Fruit fly (Drosophila melanogaster): Measurements from ENCODE around the gene yellow-f.

Gene yellow-f

DNA sequence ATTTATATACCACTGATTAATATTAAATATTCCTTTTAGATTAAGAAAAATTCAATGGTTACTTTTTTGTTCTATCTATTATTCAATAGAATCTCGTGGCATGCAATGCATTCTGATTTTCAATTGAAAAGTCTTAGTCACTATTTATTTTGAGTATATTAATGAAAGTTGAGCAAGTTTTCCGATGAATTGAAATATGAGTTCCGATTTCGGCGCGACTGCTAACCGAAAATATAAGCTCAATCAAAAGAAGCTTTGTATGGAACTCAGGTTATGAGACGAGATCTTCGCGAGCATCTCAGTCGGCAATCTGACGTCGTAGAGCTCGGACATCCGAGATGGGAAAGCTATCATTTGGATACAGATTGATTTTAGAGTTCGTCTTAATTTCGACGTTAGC lies 45.1 kb upstream of the yellow-f start, which contains the start of gene CG11668:
Gene CG11668, plus strand, starts transcription at position 301 of the 400 bp plus-strand sequence.
- TF ChIP-seq Myc (optimal IDR thresholded peaks at IDR 0.05) (no peak), GATAd (GFP tag; optimal IDR thresholded peaks at IDR 0.05) (no peak), dl (GFP tag; optimal IDR thresholded peaks at IDR 0.05; ENCODE audit: insufficient read depth in 1 of 2, partially characterized antibody in 2 of 2) (no peak)

DNA sequence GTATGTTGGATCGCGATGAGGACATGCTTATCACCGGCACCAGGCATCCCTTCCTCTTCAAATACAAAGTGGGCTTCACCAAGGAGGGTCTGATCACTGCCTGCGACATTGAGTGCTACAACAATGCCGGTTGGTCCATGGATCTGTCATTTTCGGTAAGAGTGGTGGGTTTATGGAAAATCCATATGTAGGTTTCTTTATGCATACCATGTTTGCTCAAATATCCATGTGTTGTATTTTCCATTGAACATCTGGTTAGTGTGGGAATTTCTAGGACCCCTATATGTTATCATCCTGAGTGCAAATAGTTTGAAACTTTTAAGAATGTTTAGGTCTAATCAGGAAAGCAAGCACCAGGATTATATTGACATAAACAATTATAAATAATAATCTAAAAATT lies 43.1 kb upstream of the yellow-f start:
- TF ChIP-seq Hnf4 (GFP tag; optimal IDR thresholded peaks at IDR 0.05) (no peak), Rel (GFP tag; optimal IDR thresholded peaks at IDR 0.05) (no peak), Rel (tag; optimal IDR thresholded peaks at IDR 0.05) (no peak), Sp1 (GFP tag; optimal IDR thresholded peaks at IDR 0.05) (no peak), rgr (GFP tag; optimal IDR thresholded peaks at IDR 0.05) (no peak), Mio (GFP tag; optimal IDR thresholded peaks at IDR 0.05) (no peak), brk (GFP tag; optimal IDR thresholded peaks at IDR 0.05) (no peak), Jra (GFP tag; optimal IDR thresholded peaks at IDR 0.05) (no peak), psq (GFP tag; optimal IDR thresholded peaks at IDR 0.05) (no peak), N (GFP tag; optimal IDR thresholded peaks at IDR 0.05) (no peak)

DNA sequence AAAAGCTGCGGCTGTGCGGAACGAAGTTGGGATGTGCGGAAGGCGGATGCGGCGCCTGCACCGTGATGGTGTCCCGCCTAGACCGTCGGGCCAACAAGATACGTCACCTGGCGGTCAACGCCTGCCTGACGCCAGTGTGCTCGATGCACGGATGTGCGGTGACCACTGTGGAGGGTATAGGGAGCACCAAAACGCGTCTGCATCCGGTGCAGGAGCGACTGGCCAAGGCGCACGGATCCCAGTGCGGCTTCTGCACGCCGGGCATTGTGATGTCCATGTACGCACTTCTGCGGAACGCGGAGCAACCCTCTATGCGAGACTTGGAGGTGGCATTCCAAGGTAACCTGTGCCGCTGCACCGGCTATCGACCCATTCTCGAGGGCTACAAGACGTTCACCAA lies 40.7 kb upstream of the yellow-f start:
- TF ChIP-seq ey (GFP tag; optimal IDR thresholded peaks at IDR 0.05), result no peak

DNA sequence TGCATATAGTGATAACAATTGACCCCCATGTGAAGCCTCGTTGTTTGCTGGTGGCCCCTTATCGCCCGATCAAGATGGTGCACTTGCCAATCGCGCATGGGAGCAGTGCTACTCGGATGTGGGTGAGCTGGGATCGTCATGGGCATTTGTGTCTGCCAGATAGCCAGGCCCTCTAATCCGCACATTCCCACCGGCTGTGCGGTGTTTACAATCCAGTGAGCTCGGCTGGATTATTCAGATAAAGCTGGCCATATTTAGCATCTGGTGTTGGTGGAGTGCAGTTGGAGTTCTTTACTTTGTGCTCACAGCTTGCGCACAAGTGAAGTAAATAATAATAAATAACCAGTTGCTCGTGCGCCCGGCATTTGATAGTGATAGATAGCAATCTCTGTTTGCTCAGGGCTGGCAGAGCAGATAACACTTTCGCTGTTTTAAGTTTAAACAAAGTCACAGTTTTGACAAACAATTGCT lies 40.0 kb upstream of the yellow-f start:
- no peak for TF ChIP-seq Abd-B (GFP tag; optimal IDR thresholded peaks at IDR 0.05)
- TF ChIP-seq lola (GFP tag; optimal IDR thresholded peaks at IDR 0.05), result no peak
- TF ChIP-seq br (GFP tag; optimal IDR thresholded peaks at IDR 0.05), result peak; percentile 15
- peak in 1 of 2 experiments; percentile 16 for TF ChIP-seq foxo (GFP tag; optimal IDR thresholded peaks at IDR 0.05)
- TF ChIP-seq Hr83 (GFP tag; optimal IDR thresholded peaks at IDR 0.05; ENCODE audit: poor library complexity, severe bottlenecking), result peak; percentile 39

DNA sequence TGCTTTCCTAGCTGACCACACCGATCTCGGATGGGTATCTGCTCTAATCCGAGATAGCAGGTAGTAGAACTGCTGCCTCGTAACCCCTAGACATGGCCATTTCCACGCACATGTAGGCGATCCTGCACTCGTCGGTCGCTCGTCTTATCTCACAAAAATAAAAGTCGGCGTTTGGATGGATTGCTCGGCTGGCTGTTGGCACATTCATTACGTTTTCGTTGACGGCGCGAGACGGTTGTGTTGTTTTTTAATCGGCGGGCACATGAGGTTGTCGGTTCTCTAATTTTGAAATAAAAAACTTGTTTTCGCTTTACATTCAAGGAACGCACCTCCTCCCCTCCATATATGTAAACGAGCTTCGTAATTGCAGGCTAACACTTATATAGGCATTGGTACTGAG lies 39.3 kb upstream of the yellow-f start, which contains the start of gene ry:
Gene ry, plus strand, starts transcription at position 206 of the 400 bp plus-strand sequence.
- TF ChIP-seq Hr83 (GFP tag; optimal IDR thresholded peaks at IDR 0.05; ENCODE audit: poor library complexity, severe bottlenecking) (no peak), Rel (GFP tag; optimal IDR thresholded peaks at IDR 0.05) (no peak), Rel (tag; optimal IDR thresholded peaks at IDR 0.05) (peak; percentile 11)

DNA sequence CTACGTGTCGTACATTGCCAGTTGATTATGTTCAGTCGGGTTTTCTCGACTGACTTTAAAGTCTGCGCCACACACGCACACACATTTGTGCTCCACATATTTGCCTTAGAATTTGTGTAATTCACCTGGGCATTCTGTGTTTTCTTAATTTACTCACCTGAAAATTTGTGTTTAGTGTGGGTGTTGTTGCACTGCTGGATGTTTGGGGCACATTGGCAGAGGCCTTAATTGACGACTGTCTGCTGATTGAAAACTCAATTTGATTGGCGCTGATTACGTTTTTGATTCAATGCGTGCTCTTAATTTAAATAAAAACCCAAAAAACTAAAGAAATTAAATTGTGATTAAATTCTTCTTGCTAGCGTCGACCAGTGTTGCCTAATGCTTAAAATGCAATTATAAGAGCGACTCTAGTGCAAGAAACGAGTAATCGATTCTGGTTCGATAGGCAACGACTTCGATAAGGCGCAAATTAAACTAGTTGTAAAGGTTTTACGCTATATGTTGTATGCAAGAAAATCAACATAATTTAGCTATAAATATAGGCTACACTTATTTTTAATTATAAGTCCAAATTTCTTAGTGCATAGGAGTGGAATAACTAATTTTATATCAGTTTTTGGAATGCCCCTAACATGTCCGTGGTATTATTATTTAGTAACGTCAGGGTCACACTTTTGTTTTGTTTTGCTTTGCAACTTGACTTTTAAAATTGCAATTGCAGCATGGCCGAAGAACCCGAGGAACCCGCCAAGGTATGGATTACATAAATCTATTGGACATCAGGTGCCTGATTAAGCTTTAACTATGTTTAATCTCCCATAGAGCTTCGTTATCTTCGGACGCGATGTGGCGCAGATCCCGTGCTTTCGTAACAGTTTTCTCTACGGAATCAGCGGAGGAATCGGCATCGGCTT lies 37.5 kb upstream of the yellow-f start, which contains the start of the genes CG46281 and CG46280:
Gene CG46281, minus strand, starts transcription at position 51 of the 917 bp plus-strand sequence.
Gene CG46280, minus strand, starts transcription at position 403 of the 917 bp plus-strand sequence.
- TF ChIP-seq Jra (GFP tag; optimal IDR thresholded peaks at IDR 0.05) (peak; percentile 74), CG9705 (GFP tag; optimal IDR thresholded peaks at IDR 0.05) (no peak), foxo (GFP tag; optimal IDR thresholded peaks at IDR 0.05) (no peak), brk (GFP tag; optimal IDR thresholded peaks at IDR 0.05) (no peak), jim (GFP tag; optimal IDR thresholded peaks at IDR 0.05) (no peak), dsf (GFP tag; optimal IDR thresholded peaks at IDR 0.05; ENCODE audit: borderline replicate concordance) (peak; percentile 42), sv (GFP tag; optimal IDR thresholded peaks at IDR 0.05) (peak; percentile 40), pan (optimal IDR thresholded peaks at IDR 0.05) (no peak), Hnf4 (GFP tag; optimal IDR thresholded peaks at IDR 0.05) (peak; percentile 68), OdsH (GFP tag; optimal IDR thresholded peaks at IDR 0.05) (peak; percentile 24), Abd-B (GFP tag; optimal IDR thresholded peaks at IDR 0.05) (no peak), rgr (GFP tag; optimal IDR thresholded peaks at IDR 0.05) (no peak), N (GFP tag; optimal IDR thresholded peaks at IDR 0.05) (no peak), Hr78 (GFP tag; optimal IDR thresholded peaks at IDR 0.05) (no peak), lola (GFP tag; optimal IDR thresholded peaks at IDR 0.05) (no peak), dmrt93B (GFP tag; optimal IDR thresholded peaks at IDR 0.05) (no peak), dl (GFP tag; optimal IDR thresholded peaks at IDR 0.05; ENCODE audit: insufficient read depth in 1 of 2, partially characterized antibody in 2 of 2) (no peak), br (GFP tag; optimal IDR thresholded peaks at IDR 0.05) (no peak), h (GFP tag; optimal IDR thresholded peaks at IDR 0.05) (no peak), woc (GFP tag; optimal IDR thresholded peaks at IDR 0.05) (peak; percentile 37), GATAd (GFP tag; optimal IDR thresholded peaks at IDR 0.05) (no peak), CG32264 (GFP tag; optimal IDR thresholded peaks at IDR 0.05) (peak; percentile 2), sage (GFP tag; optimal IDR thresholded peaks at IDR 0.05) (peak; percentile 20), Dif (GFP tag; optimal IDR thresholded peaks at IDR 0.05; ENCODE audit: partially characterized antibody) (no peak), Rel (GFP tag; optimal IDR thresholded peaks at IDR 0.05) (no peak), Rel (tag; optimal IDR thresholded peaks at IDR 0.05) (peak; percentile 32), fru (GFP tag; optimal IDR thresholded peaks at IDR 0.05) (no peak), usp (GFP tag; optimal IDR thresholded peaks at IDR 0.05) (no peak), HLH106 (tag; optimal IDR thresholded peaks at IDR 0.05) (no peak), Mio (GFP tag; optimal IDR thresholded peaks at IDR 0.05) (no peak), Myc (optimal IDR thresholded peaks at IDR 0.05) (peak; percentile 31), CrebA (GFP tag; optimal IDR thresholded peaks at IDR 0.05; ENCODE audit: borderline replicate concordance) (no peak)

All from whole organism, wandering third instar larva.